Fruit fly (Drosophila melanogaster) Kc167 (cell line): Measurements from ENCODE around the gene Msp300.

Experiments used
- h ChIP-seq: fragments of >200 bp; optimal IDR thresholded peaks from 3 replicates; lab custom pipeline; 2018; ENCODE audit warnings: missing external identifiers
- psq ChIP-seq: fragments of >200 bp; optimal IDR thresholded peaks from 2 replicates; lab custom pipeline; 2017; ENCODE audit warnings: missing external identifiers

DNA sequence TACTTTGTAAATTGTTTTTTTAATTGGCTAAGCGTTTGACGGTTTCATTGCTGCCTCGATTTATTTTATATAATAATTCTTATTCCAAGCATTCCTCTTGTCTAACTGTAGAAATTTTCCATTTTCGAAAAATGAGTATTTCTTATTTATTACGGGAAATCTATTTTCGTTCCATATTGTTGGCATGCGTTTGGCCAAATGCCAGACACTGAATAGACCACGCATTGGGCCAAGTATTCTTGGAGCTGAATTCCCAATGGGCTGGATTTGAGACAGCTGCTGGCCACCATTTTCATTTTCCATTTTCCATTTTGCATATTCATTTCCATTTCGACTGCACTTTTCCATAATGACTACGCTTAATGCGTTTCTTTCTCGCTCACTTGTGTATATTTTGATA lies 15.8 kb downstream of the Msp300 start:
- TF ChIP-seq psq (lab: Kevin White, UChicago) = no peak
- no peak for TF ChIP-seq h (lab: Kevin White, UChicago)
